Worm (Caenorhabditis elegans): ENCODE results near the gene srsx-32.

DNA sequence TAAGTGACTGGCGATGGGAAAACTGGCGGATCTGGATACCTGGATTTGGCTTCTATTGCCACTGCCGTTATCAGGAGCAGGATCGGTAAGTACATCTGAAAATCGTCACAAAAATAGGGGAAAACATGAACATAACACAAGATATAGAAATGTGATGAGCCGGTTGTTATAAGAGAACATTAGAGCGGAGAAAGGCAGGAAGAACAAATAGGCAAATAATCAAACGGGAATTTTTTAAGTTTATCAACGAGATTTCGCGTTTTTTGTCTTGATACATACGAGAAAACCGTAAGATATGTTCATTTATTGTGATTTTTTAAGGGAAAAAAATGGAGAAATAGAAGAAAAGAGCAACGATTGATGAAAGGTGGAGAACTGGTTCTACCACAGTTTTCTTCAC, 48.1 kb downstream of the srsx-32 start, which contains the start of gene Y57E12AR.1:
- no peak for TF ChIP-seq ceh-82 (tag; optimal IDR thresholded peaks at IDR 0.05)
- no peak for TF ChIP-seq mdl-1 (tag; optimal IDR thresholded peaks at IDR 0.05)
- no peak for TF ChIP-seq hlh-30 (tag; optimal IDR thresholded peaks at IDR 0.05; ENCODE audit: insufficient read depth)
- no peak for TF ChIP-seq fkh-10 (GFP tag; optimal IDR thresholded peaks at IDR 0.05)
- no peak for TF ChIP-seq unc-62 (GFP tag; optimal IDR thresholded peaks at IDR 0.05 in 1 of 2)
- TF ChIP-seq unc-62 (tag; optimal IDR thresholded peaks at IDR 0.05) = no peak
- no peak for TF ChIP-seq lin-39 (tag; optimal IDR thresholded peaks at IDR 0.05)
- no peak for TF ChIP-seq aly-2 (tag; optimal IDR thresholded peaks at IDR 0.05)
- TF ChIP-seq gei-8 (GFP tag; optimal IDR thresholded peaks at IDR 0.05) = no peak
- TF ChIP-seq fos-1 (tag; optimal IDR thresholded peaks at IDR 0.05) = no peak
- no peak for TF ChIP-seq zfp-2 (tag; optimal IDR thresholded peaks at IDR 0.05)
- no peak for TF ChIP-seq ZK546.5 (tag; optimal IDR thresholded peaks at IDR 0.05)
- TF ChIP-seq T20F7.1 (GFP tag; optimal IDR thresholded peaks at IDR 0.05) = no peak
- no peak for TF ChIP-seq madf-5 (GFP tag; IDR thresholded peaks at IDR 0.05)
- TF ChIP-seq jun-1 (tag; optimal IDR thresholded peaks at IDR 0.05) = no peak
